Worm (Caenorhabditis elegans): ENCODE measurements around the gene rpl-16.

- no peak for TF ChIP-seq alr-1 (tag; optimal IDR thresholded peaks at IDR 0.05; ENCODE audit: borderline replicate concordance)
- no peak for TF ChIP-seq isw-1 (GFP tag; IDR thresholded peaks at IDR 0.05)
- no peak for TF ChIP-seq elt-3 (tag; optimal IDR thresholded peaks at IDR 0.05)
- no peak for TF ChIP-seq pqm-1 (tag; optimal IDR thresholded peaks at IDR 0.05)
- TF ChIP-seq fkh-10 (GFP tag; optimal IDR thresholded peaks at IDR 0.05) = no peak
- TF ChIP-seq tbx-2 (tag; optimal IDR thresholded peaks at IDR 0.05) = no peak
- no peak for TF ChIP-seq ets-5 (GFP tag; IDR thresholded peaks at IDR 0.05)
- no peak for TF ChIP-seq C04F5.9 (tag; optimal IDR thresholded peaks at IDR 0.05)
Observed at ce11 chrIII:3503286-3503685, at the start of gene rpl-16.
